Fruit fly (Drosophila melanogaster) whole organism, embryonic: ENCODE results near the gene CG13894.
A peak's percentile ranks its signal among the peaks of the same experiment; 100 is the strongest.

Experiments
- ATbp ChIP-seq: fragments of 200-800 bp; sonication (Bioruptor generic); optimal IDR thresholded peaks from 2 replicates; lab custom pipeline; 2017; ENCODE audit warnings: missing biosample characterization, mild to moderate bottlenecking, missing genetic modification characterization, missing genetic modification reagents
- CG10462 ChIP-seq: fragments of 200-800 bp; sonication (Bioruptor generic); optimal IDR thresholded peaks from 2 replicates; lab custom pipeline; 2016; ENCODE audit warnings: missing biosample characterization, missing genetic modification characterization
- CG10654 ChIP-seq: fragments of 200-800 bp; sonication (Bioruptor generic); optimal IDR thresholded peaks from 2 replicates; lab custom pipeline; 2016; ENCODE audit warnings: missing biosample characterization, missing genetic modification characterization
- CG11093 ChIP-seq: fragments of 200-800 bp; sonication (Bioruptor generic); IDR thresholded peaks from 3 replicates; pipeline ENCODE4 v1.3.6; 2022; ENCODE audit warnings: missing biosample characterization, missing genetic modification characterization
- CG11456 ChIP-seq: fragments of 200-800 bp; sonication (Bioruptor generic); IDR thresholded peaks from 3 replicates; pipeline ENCODE4 v1.3.6; 2022; ENCODE audit warnings: missing biosample characterization, missing genetic modification characterization
- CG11504 ChIP-seq: fragments of 200-800 bp; sonication (Bioruptor generic); optimal IDR thresholded peaks from 3 replicates; lab custom pipeline; 2019; ENCODE audit warnings: missing biosample characterization, mild to moderate bottlenecking, missing genetic modification characterization, moderate library complexity
- CG12942 ChIP-seq: fragments of 200-800 bp; sonication (Bioruptor generic); optimal IDR thresholded peaks from 3 replicates; lab custom pipeline; 2016; ENCODE audit warnings: missing biosample characterization, missing genetic modification characterization
- CG13894 ChIP-seq: fragments of 200-800 bp; sonication (Bioruptor generic); optimal IDR thresholded peaks from 3 replicates; lab custom pipeline; 2018; ENCODE audit warnings: missing biosample characterization, mild to moderate bottlenecking, missing genetic modification characterization, moderate library complexity
- CG14860 ChIP-seq: fragments of 200-800 bp; sonication (Bioruptor generic); IDR thresholded peaks from 3 replicates; pipeline ENCODE4 v1.3.6; 2022; ENCODE audit warnings: missing biosample characterization, missing genetic modification characterization; ENCODE audit not compliant: partially characterized antibody
- CG15011 ChIP-seq: fragments of 200-800 bp; sonication (Bioruptor generic); optimal IDR thresholded peaks from 3 replicates; lab custom pipeline; 2018; ENCODE audit warnings: missing biosample characterization, mild to moderate bottlenecking, missing genetic modification characterization
- CG18476 ChIP-seq: fragments of 200-800 bp; sonication (Bioruptor generic); optimal IDR thresholded peaks from 2 replicates; lab custom pipeline; 2016; ENCODE audit warnings: missing biosample characterization, mild to moderate bottlenecking, missing genetic modification characterization
- CG18764 ChIP-seq: fragments of 200-800 bp; sonication (Bioruptor generic); optimal IDR thresholded peaks from 3 replicates; lab custom pipeline; 2016; ENCODE audit warnings: missing biosample characterization, missing genetic modification characterization
- CG30403 ChIP-seq: fragments of 200-800 bp; sonication (Bioruptor generic); optimal IDR thresholded peaks from 3 replicates; lab custom pipeline; 2016; ENCODE audit warnings: missing biosample characterization, missing genetic modification characterization
- CG3163 ChIP-seq: fragments of 200-800 bp; sonication (Bioruptor generic); optimal IDR thresholded peaks from 3 replicates; lab custom pipeline; 2016; ENCODE audit warnings: missing biosample characterization, missing genetic modification characterization
- CG34224 ChIP-seq: fragments of 200-800 bp; sonication (Bioruptor generic); IDR thresholded peaks from 3 replicates; pipeline ENCODE4 v1.3.6; 2022; ENCODE audit warnings: missing biosample characterization, missing genetic modification characterization; ENCODE audit not compliant: partially characterized antibody
- CG3838 ChIP-seq: fragments of 200-800 bp; sonication (Bioruptor generic); optimal IDR thresholded peaks from 3 replicates; lab custom pipeline; 2016; ENCODE audit warnings: missing biosample characterization, missing genetic modification characterization
- CG6654 ChIP-seq: fragments of 200-800 bp; sonication (Bioruptor generic); optimal IDR thresholded peaks from 2 replicates; lab custom pipeline; 2017; ENCODE audit warnings: missing biosample characterization, mild to moderate bottlenecking, missing genetic modification characterization
- CG7745 ChIP-seq: fragments of 200-800 bp; sonication (Bioruptor generic); optimal IDR thresholded peaks from 2 replicates; lab custom pipeline; 2018; ENCODE audit warnings: missing biosample characterization, mild to moderate bottlenecking, missing genetic modification characterization, moderate library complexity
- CG8359 ChIP-seq: fragments of 200-800 bp; sonication (Bioruptor generic); optimal IDR thresholded peaks from 2 replicates; lab custom pipeline; 2017; ENCODE audit warnings: missing biosample characterization, mild to moderate bottlenecking, missing genetic modification characterization, borderline replicate concordance
- CG9215 ChIP-seq: fragments of 200-800 bp; sonication (Bioruptor generic); IDR thresholded peaks from 2 replicates; pipeline ENCODE4 v1.3.6; 2022; ENCODE audit warnings: missing biosample characterization, missing genetic modification characterization
- CG9437 ChIP-seq: fragments of 200-800 bp; sonication (Bioruptor generic); optimal IDR thresholded peaks from 2 replicates; lab custom pipeline; 2018; ENCODE audit warnings: missing biosample characterization, mild to moderate bottlenecking, missing genetic modification characterization
- CG9932 ChIP-seq: fragments of 200-800 bp; sonication (Bioruptor generic); IDR thresholded peaks from 2 replicates; pipeline ENCODE4 v1.3.6; 2022; ENCODE audit warnings: missing biosample characterization, missing genetic modification characterization
- Doc3 ChIP-seq: fragments of 200-800 bp; sonication (Bioruptor generic); IDR thresholded peaks from 3 replicates; pipeline ENCODE4 v1.3.6; 2022; ENCODE audit warnings: missing biosample characterization, missing genetic modification characterization; ENCODE audit not compliant: partially characterized antibody
- ERR ChIP-seq: fragments of 200-800 bp; sonication (Bioruptor generic); optimal IDR thresholded peaks from 2 replicates; lab custom pipeline; 2016; ENCODE audit warnings: missing biosample characterization, missing genetic modification characterization
- HHEX ChIP-seq: fragments of 200-800 bp; sonication (Bioruptor generic); optimal IDR thresholded peaks from 3 replicates; lab custom pipeline; 2017; ENCODE audit warnings: missing biosample characterization, mild to moderate bottlenecking, missing genetic modification characterization, missing genetic modification reagents
- HLHmδ ChIP-seq: fragments of 200-800 bp; sonication (Bioruptor generic); optimal IDR thresholded peaks from 2 replicates; lab custom pipeline; 2018; ENCODE audit warnings: missing biosample characterization, mild to moderate bottlenecking, missing genetic modification characterization, moderate library complexity
- Hand ChIP-seq: fragments of 200-800 bp; sonication (Bioruptor generic); optimal IDR thresholded peaks from 2 replicates; lab custom pipeline; 2017; ENCODE audit warnings: mild to moderate bottlenecking, missing biosample characterization, missing genetic modification reagents, missing genetic modification characterization
- MBD-R2 ChIP-seq: fragments of 200-800 bp; sonication (Bioruptor generic); IDR thresholded peaks from 2 replicates; pipeline ENCODE4 v1.3.6; 2022; ENCODE audit warnings: missing biosample characterization, missing genetic modification characterization
- YL-1 ChIP-seq: fragments of 200-800 bp; sonication (Bioruptor generic); optimal IDR thresholded peaks from 3 replicates; lab custom pipeline; 2017; ENCODE audit warnings: missing biosample characterization, mild to moderate bottlenecking, missing genetic modification characterization
- aop ChIP-seq: fragments of 200-800 bp; sonication (Bioruptor generic); IDR thresholded peaks from 2 replicates; pipeline ENCODE4 v1.3.6; 2022; ENCODE audit warnings: missing biosample characterization, missing genetic modification characterization
- bbx ChIP-seq: fragments of 200-800 bp; sonication (Bioruptor generic); IDR thresholded peaks from 2 replicates; pipeline ENCODE4 v1.3.6; 2022; ENCODE audit warnings: missing biosample characterization, missing genetic modification characterization; ENCODE audit not compliant: partially characterized antibody
- bcd ChIP-seq: fragments of 200-800 bp; sonication (Bioruptor generic); optimal IDR thresholded peaks from 2 replicates; lab custom pipeline; 2017; ENCODE audit warnings: missing biosample characterization, mild to moderate bottlenecking, missing genetic modification characterization
- cato ChIP-seq: fragments of 200-800 bp; sonication (Bioruptor generic); optimal IDR thresholded peaks from 2 replicates; lab custom pipeline; 2016; ENCODE audit warnings: missing biosample characterization, missing genetic modification characterization, borderline replicate concordance
- crol ChIP-seq: fragments of 200-800 bp; sonication (Bioruptor generic); IDR thresholded peaks from 2 replicates; pipeline ENCODE4 v1.3.6; 2022; ENCODE audit warnings: missing biosample characterization, missing genetic modification characterization
- crp ChIP-seq, 2 experiments: fragments of 200-800 bp; sonication (Bioruptor generic); optimal IDR thresholded peaks; 2 replicates in 1 of 2; 3 replicates in 1 of 2; lab custom pipeline; 2017; ENCODE audit warnings: missing biosample characterization in 2 of 2, missing genetic modification characterization in 2 of 2, mild to moderate bottlenecking in 1 of 2, moderate library complexity in 1 of 2
- dm ChIP-seq: fragments of 200-800 bp; sonication (Bioruptor generic); optimal IDR thresholded peaks from 3 replicates; lab custom pipeline; 2016; ENCODE audit warnings: missing biosample characterization, missing genetic modification characterization
- eve ChIP-seq, 2 experiments: fragments of >200 bp; optimal IDR thresholded peaks; 2 replicates each; lab custom pipeline; 2017; ENCODE audit warnings: missing biosample characterization in 2 of 2, missing genetic modification characterization in 2 of 2
- insv ChIP-seq, 2 experiments: fragments of 200-800 bp; sonication (Bioruptor generic); optimal IDR thresholded peaks; 3 replicates each; lab custom pipeline; 2016 to 2018; ENCODE audit warnings: missing biosample characterization in 2 of 2, missing genetic modification characterization in 2 of 2
- kah ChIP-seq: fragments of 200-800 bp; sonication (Bioruptor generic); optimal IDR thresholded peaks from 2 replicates; lab custom pipeline; 2018; ENCODE audit warnings: missing biosample characterization, mild to moderate bottlenecking, missing genetic modification characterization
- lab ChIP-seq: fragments of 200-800 bp; sonication (Bioruptor generic); optimal IDR thresholded peaks from 3 replicates; lab custom pipeline; 2017; ENCODE audit warnings: missing biosample characterization, missing genetic modification characterization, mild to moderate bottlenecking, moderate library complexity, missing genetic modification reagents
- mam ChIP-seq: fragments of 200-800 bp; sonication (Bioruptor generic); optimal IDR thresholded peaks from 3 replicates; lab custom pipeline; 2016; ENCODE audit warnings: missing biosample characterization, missing genetic modification characterization
- oc ChIP-seq: fragments of 200-800 bp; sonication (Bioruptor generic); optimal IDR thresholded peaks from 2 replicates; lab custom pipeline; 2018; ENCODE audit warnings: missing biosample characterization, mild to moderate bottlenecking, missing genetic modification characterization, moderate library complexity
- otp ChIP-seq: fragments of 200-800 bp; sonication (Bioruptor generic); IDR thresholded peaks from 3 replicates; pipeline ENCODE4, ENCODE4 v1.3.6; 2022; ENCODE audit warnings: missing biosample characterization, missing genetic modification characterization
- pros ChIP-seq: fragments of 200-800 bp; sonication (Bioruptor generic); optimal IDR thresholded peaks from 3 replicates; lab custom pipeline; 2019; ENCODE audit warnings: missing biosample characterization, mild to moderate bottlenecking, missing genetic modification characterization, moderate library complexity
- seq ChIP-seq: fragments of 200-800 bp; sonication (Bioruptor generic); IDR thresholded peaks from 2 replicates; pipeline ENCODE4 v1.3.6; 2022; ENCODE audit warnings: missing biosample characterization, missing genetic modification characterization
- so ChIP-seq: fragments of 200-800 bp; sonication (Bioruptor generic); IDR thresholded peaks from 3 replicates; pipeline ENCODE4 v1.3.6; 2022; ENCODE audit warnings: missing biosample characterization, missing genetic modification characterization
- toy ChIP-seq: fragments of 200-800 bp; sonication (Bioruptor generic); IDR thresholded peaks from 2 replicates; pipeline ENCODE4 v1.3.6; 2022; ENCODE audit warnings: missing biosample characterization, missing genetic modification characterization
- trh ChIP-seq: fragments of 200-800 bp; sonication (Bioruptor generic); optimal IDR thresholded peaks from 2 replicates; lab custom pipeline; 2016; ENCODE audit warnings: missing biosample characterization, missing genetic modification characterization
- usp ChIP-seq: fragments of >200 bp; optimal IDR thresholded peaks from 2 replicates; lab custom pipeline; 2017; ENCODE audit warnings: missing biosample characterization, missing genetic modification characterization
- vnd ChIP-seq: fragments of 200-800 bp; sonication (Bioruptor generic); IDR thresholded peaks from 3 replicates; pipeline ENCODE4 v1.3.6; 2022; ENCODE audit warnings: missing biosample characterization, missing genetic modification characterization; ENCODE audit not compliant: partially characterized antibody
- wor ChIP-seq: fragments of 200-800 bp; sonication (Bioruptor generic); IDR thresholded peaks from 2 replicates; pipeline ENCODE4 v1.3.6; 2022; ENCODE audit warnings: missing biosample characterization, missing genetic modification characterization

CG13894 gene

dm6 chr3L:673324-673723 lies 25.6 kb downstream of the CG13894 start (continued):
- TF ChIP-seq CG10462 (GFP tag; lab: Kevin White, UChicago) (no peak), seq (no peak), bbx (no peak; the same call in 1 of the 2 replicates), CG13894 (tag; lab: Kevin White, UChicago) (no peak), CG14860 (GFP tag; lab: Robert Waterston, UW) (no peak), crol (GFP tag; lab: Robert Waterston, UW) (no peak), CG9932 (GFP tag; lab: Robert Waterston, UW) (no peak), CG9215 (no peak), HLHmδ (GFP tag; lab: Kevin White, UChicago) (no peak), CG7745 (tag; lab: Kevin White, UChicago) (no peak), mam (GFP tag; lab: Kevin White, UChicago) (no peak), dm (no peak), CG18764 (GFP tag; lab: Kevin White, UChicago) (no peak), insv (GFP tag; optimal IDR thresholded peaks at IDR 0.05; lab: Kevin White, UChicago) (no peak), CG11093 (GFP tag; lab: Robert Waterston, UW) (no peak), cato (GFP tag; lab: Kevin White, UChicago) (no peak), usp (no peak), CG10654 (GFP tag; lab: Kevin White, UChicago) (no peak), toy (GFP tag; lab: Robert Waterston, UW) (no peak), eve (GFP tag; optimal IDR thresholded peaks at IDR 0.05; lab: Kevin White, UChicago) (no peak), otp (GFP tag; lab: Robert Waterston, UW) (no peak), CG18476 (GFP tag; lab: Kevin White, UChicago) (no peak), pros (GFP tag; lab: Kevin White, UChicago) (peak; percentile 54), YL-1 (GFP tag; lab: Kevin White, UChicago) (no peak), crp (GFP tag; optimal IDR thresholded peaks at IDR 0.05; lab: Kevin White, UChicago) (no peak), so (no peak), HHEX (GFP tag; lab: Kevin White, UChicago) (no peak), aop (no peak), CG12942 (GFP tag; lab: Kevin White, UChicago) (no peak), kah (no peak), Doc3 (GFP tag; lab: Robert Waterston, UW) (no peak), CG11504 (peak; percentile 0), CG11456 (GFP tag; lab: Robert Waterston, UW) (no peak), CG9437 (GFP tag; lab: Kevin White, UChicago) (no peak), ERR (GFP tag; lab: Kevin White, UChicago) (no peak), CG15011 (GFP tag; lab: Kevin White, UChicago) (no peak), bcd (GFP tag; lab: Kevin White, UChicago) (no peak), vnd (GFP tag; lab: Robert Waterston, UW) (no peak), trh (GFP tag; lab: Kevin White, UChicago) (no peak), Hand (GFP tag; lab: Kevin White, UChicago) (no peak), CG6654 (no peak), CG30403 (GFP tag; lab: Kevin White, UChicago) (no peak), CG8359 (GFP tag; lab: Kevin White, UChicago) (no peak), CG3838 (GFP tag; lab: Kevin White, UChicago) (no peak), CG34224 (GFP tag; lab: Robert Waterston, UW) (no peak), oc (tag; lab: Kevin White, UChicago) (peak; percentile 12), CG3163 (GFP tag; lab: Kevin White, UChicago) (no peak), ATbp (GFP tag; lab: Kevin White, UChicago) (no peak), wor (no peak), lab (no peak), MBD-R2 (GFP tag; lab: Robert Waterston, UW) (no peak)
